Worm (Caenorhabditis elegans) whole organism, L3 larva: ENCODE data around the gene wht-8.

Experiments used
- R02D3.7 ChIP-seq: fragments of 150-350 bp; optimal IDR thresholded peaks from 2 replicates; lab custom pipeline; 2014; ENCODE audit warnings: missing biosample characterization, missing genetic modification characterization
- ZK546.5 ChIP-seq: sonication (generic microtip); optimal IDR thresholded peaks from 2 replicates; lab custom pipeline; 2017; ENCODE audit warnings: missing biosample characterization, missing genetic modification characterization
- aly-2 ChIP-seq: fragments of 150-350 bp; optimal IDR thresholded peaks from 2 replicates; lab custom pipeline; 2014; ENCODE audit warnings: missing biosample characterization, missing genetic modification characterization
- ama-1 ChIP-seq: fragments of 150-350 bp; optimal IDR thresholded peaks from 2 replicates; lab custom pipeline; 2018
- ceh-16 ChIP-seq: sonication (generic microtip); optimal IDR thresholded peaks from 2 replicates; lab custom pipeline; 2017; ENCODE audit warnings: missing biosample characterization, missing genetic modification characterization
- ceh-28 ChIP-seq: fragments of 150-350 bp; optimal IDR thresholded peaks from 2 replicates; lab custom pipeline; 2014; ENCODE audit warnings: missing biosample characterization, missing genetic modification reagents, missing genetic modification characterization
- ceh-82 ChIP-seq: fragments of 150-350 bp; optimal IDR thresholded peaks from 2 replicates; lab custom pipeline; 2014; ENCODE audit warnings: missing biosample characterization, missing genetic modification characterization
- ceh-9 ChIP-seq: sonication (generic microtip); optimal IDR thresholded peaks from 2 replicates; lab custom pipeline; 2018; ENCODE audit warnings: missing biosample characterization, missing genetic modification characterization
- daf-12 ChIP-seq: fragments of 150-350 bp; optimal IDR thresholded peaks from 2 replicates; lab custom pipeline; 2014; ENCODE audit warnings: missing biosample characterization, missing genetic modification reagents, missing genetic modification characterization
- egl-27 ChIP-seq: sonication (generic microtip); optimal IDR thresholded peaks from 4 replicates; lab custom pipeline; 2017; ENCODE audit warnings: missing biosample characterization, missing genetic modification reagents, missing genetic modification characterization
- egl-5 ChIP-seq: fragments of 150-350 bp; optimal IDR thresholded peaks from 2 replicates; lab custom pipeline; 2017; ENCODE audit warnings: missing biosample characterization, missing genetic modification reagents, missing genetic modification characterization, inconsistent platforms
- elt-1 ChIP-seq: fragments of 150-350 bp; optimal IDR thresholded peaks from 2 replicates; lab custom pipeline; 2014; ENCODE audit warnings: missing biosample characterization, missing genetic modification characterization
- elt-2 ChIP-seq: sonication (generic microtip); optimal IDR thresholded peaks from 2 replicates; lab custom pipeline; 2016; ENCODE audit warnings: missing genetic modification reagents, mild to moderate bottlenecking, missing genetic modification characterization, missing compliant biosample characterization
- elt-3 ChIP-seq, 3 experiments: fragments of 150-350 bp in 1 of 3; sonication (generic microtip) in 2 of 3; optimal IDR thresholded peaks; 2 replicates in 2 of 3; 4 replicates in 1 of 3; lab custom pipeline; 2014 to 2017; ENCODE audit warnings: missing biosample characterization in 3 of 3, missing genetic modification characterization in 3 of 3
- eor-1 ChIP-seq, 2 experiments: fragments of 150-350 bp; optimal IDR thresholded peaks; 2 replicates each; lab custom pipeline; 2014 to 2018; ENCODE audit warnings: missing biosample characterization in 2 of 2, missing genetic modification characterization in 2 of 2
- fkh-10 ChIP-seq: sonication (generic microtip); optimal IDR thresholded peaks from 2 replicates; lab custom pipeline; 2017; ENCODE audit warnings: missing biosample characterization, missing genetic modification reagents, missing genetic modification characterization
- fkh-2 ChIP-seq: fragments of 150-350 bp; optimal IDR thresholded peaks from 2 replicates; lab custom pipeline; 2014; ENCODE audit warnings: missing biosample characterization, missing genetic modification reagents, missing genetic modification characterization
- fos-1 ChIP-seq: fragments of 150-350 bp; optimal IDR thresholded peaks from 2 replicates; lab custom pipeline; 2014; ENCODE audit warnings: missing biosample characterization, missing genetic modification characterization
- hmg-11 ChIP-seq: sonication (generic microtip); optimal IDR thresholded peaks from 2 replicates; lab custom pipeline; 2016; ENCODE audit warnings: missing genetic modification characterization, missing compliant biosample characterization
- jun-1 ChIP-seq: fragments of 150-350 bp; optimal IDR thresholded peaks from 2 replicates; lab custom pipeline; 2014; ENCODE audit warnings: missing biosample characterization, missing genetic modification reagents, missing genetic modification characterization
- lin-15B ChIP-seq: fragments of 150-350 bp; optimal IDR thresholded peaks from 2 replicates; lab custom pipeline; 2014; ENCODE audit warnings: missing biosample characterization, missing genetic modification characterization
- lin-39 ChIP-seq: fragments of 150-350 bp; optimal IDR thresholded peaks from 2 replicates; lab custom pipeline; 2018; ENCODE audit warnings: missing biosample characterization, missing genetic modification reagents, missing genetic modification characterization
- lsy-12 ChIP-seq: sonication (generic microtip); optimal IDR thresholded peaks from 2 replicates; lab custom pipeline; 2016; ENCODE audit warnings: mild to moderate bottlenecking, missing genetic modification characterization, missing compliant biosample characterization
- mdl-1 ChIP-seq: fragments of 150-350 bp; optimal IDR thresholded peaks from 2 replicates; lab custom pipeline; 2014; ENCODE audit warnings: missing biosample characterization, missing genetic modification characterization
- mml-1 ChIP-seq: fragments of 150-350 bp; sonication (generic microtip); optimal IDR thresholded peaks from 3 replicates; lab custom pipeline; 2014; ENCODE audit warnings: missing biosample characterization, missing genetic modification characterization
- nfya-1 ChIP-seq: sonication (generic microtip); optimal IDR thresholded peaks from 2 replicates; lab custom pipeline; 2017; ENCODE audit warnings: missing genetic modification characterization, mild to moderate bottlenecking, missing compliant biosample characterization, antibody characterized with exemption, moderate library complexity; ENCODE audit not compliant: insufficient read depth
- nhr-11 ChIP-seq: fragments of 150-350 bp; optimal IDR thresholded peaks from 2 replicates; lab custom pipeline; 2014; ENCODE audit warnings: missing biosample characterization, missing genetic modification characterization
- nhr-12 ChIP-seq: fragments of 150-350 bp; optimal IDR thresholded peaks from 2 replicates; lab custom pipeline; 2014; ENCODE audit warnings: missing biosample characterization, missing genetic modification characterization
- nhr-23 ChIP-seq: fragments of 150-350 bp; optimal IDR thresholded peaks from 2 replicates; lab custom pipeline; 2014; ENCODE audit warnings: missing biosample characterization, missing genetic modification reagents, missing genetic modification characterization
- nhr-237 ChIP-seq: fragments of 150-350 bp; optimal IDR thresholded peaks from 2 replicates; lab custom pipeline; 2014; ENCODE audit warnings: missing biosample characterization, missing genetic modification characterization
- nhr-25 ChIP-seq: sonication (generic microtip); optimal IDR thresholded peaks from 2 replicates; lab custom pipeline; 2017; ENCODE audit warnings: missing biosample characterization, missing genetic modification characterization
- nhr-28 ChIP-seq: fragments of 150-350 bp; optimal IDR thresholded peaks from 2 replicates; lab custom pipeline; 2014; ENCODE audit warnings: missing biosample characterization, missing genetic modification characterization
- nhr-43 ChIP-seq: sonication (generic microtip); optimal IDR thresholded peaks from 2 replicates; lab custom pipeline; 2016; ENCODE audit warnings: mild to moderate bottlenecking, missing genetic modification characterization, missing compliant biosample characterization; ENCODE audit not compliant: poor library complexity, severe bottlenecking
- nhr-67 ChIP-seq: fragments of 150-350 bp; optimal IDR thresholded peaks from 2 replicates; lab custom pipeline; 2014; ENCODE audit warnings: missing biosample characterization, missing genetic modification characterization
- nhr-76 ChIP-seq: fragments of 150-350 bp; sonication (generic microtip); optimal IDR thresholded peaks from 5 replicates; lab custom pipeline; 2014; ENCODE audit warnings: missing biosample characterization, missing genetic modification characterization
- nhr-77 ChIP-seq: fragments of 150-350 bp; optimal IDR thresholded peaks from 2 replicates; lab custom pipeline; 2014; ENCODE audit warnings: missing biosample characterization, missing genetic modification characterization
- pha-4 ChIP-seq: fragments of 150-350 bp; optimal IDR thresholded peaks from 2 replicates; lab custom pipeline; 2014; ENCODE audit warnings: missing biosample characterization, missing genetic modification reagents, missing genetic modification characterization
- pqm-1 ChIP-seq: fragments of 150-350 bp; optimal IDR thresholded peaks from 2 replicates; lab custom pipeline; 2017; ENCODE audit warnings: missing biosample characterization, missing genetic modification characterization, inconsistent platforms
- sea-2 ChIP-seq: fragments of 150-350 bp; sonication (generic microtip); optimal IDR thresholded peaks from 4 replicates; lab custom pipeline; 2014; ENCODE audit warnings: missing biosample characterization, missing genetic modification reagents, missing genetic modification characterization
- skn-1 ChIP-seq: fragments of 150-350 bp; optimal IDR thresholded peaks from 2 replicates; lab custom pipeline; 2014; ENCODE audit warnings: missing biosample characterization, missing genetic modification characterization
- snpc-4 ChIP-seq: fragments of 150-350 bp; optimal IDR thresholded peaks from 2 replicates; lab custom pipeline; 2014; ENCODE audit warnings: missing biosample characterization, missing genetic modification characterization
- tbx-2 ChIP-seq: sonication (generic microtip); optimal IDR thresholded peaks from 2 replicates; lab custom pipeline; 2016; ENCODE audit warnings: mild to moderate bottlenecking, missing genetic modification characterization, missing compliant biosample characterization
- unc-39 ChIP-seq: sonication (generic microtip); optimal IDR thresholded peaks from 4 replicates; lab custom pipeline; 2017; ENCODE audit warnings: missing biosample characterization, missing genetic modification characterization
- unc-62 ChIP-seq: fragments of 150-350 bp; sonication (generic microtip); optimal IDR thresholded peaks from 4 replicates; lab custom pipeline; 2014; ENCODE audit warnings: missing biosample characterization, missing genetic modification reagents, missing genetic modification characterization
- zag-1 ChIP-seq: fragments of 150-350 bp; optimal IDR thresholded peaks from 2 replicates; lab custom pipeline; 2014; ENCODE audit warnings: missing biosample characterization, missing genetic modification characterization
- ztf-11 ChIP-seq: fragments of 150-350 bp; optimal IDR thresholded peaks from 2 replicates; lab custom pipeline; 2014; ENCODE audit warnings: missing biosample characterization, missing genetic modification characterization
- ztf-4 ChIP-seq: fragments of 150-350 bp; optimal IDR thresholded peaks from 2 replicates; lab custom pipeline; 2014; ENCODE audit warnings: missing biosample characterization, missing genetic modification characterization

wht-8 gene

ce11 chrIII:11185483-11186115 lies 33.0 kb upstream of the wht-8 start:
- TF ChIP-seq tbx-2 (peak; percentile 22), nhr-237 (tag; lab: Kevin White, UChicago) (no peak), daf-12 (no peak), eor-1 (tag; optimal IDR thresholded peaks at IDR 0.05; lab: Kevin White, UChicago) (no peak), fkh-10 (GFP tag; lab: Kevin White, UChicago) (peak; percentile 73), R02D3.7 (tag; lab: Kevin White, UChicago) (no peak), ceh-28 (tag; lab: Kevin White, UChicago) (no peak), unc-62 (GFP tag; lab: Kevin White, UChicago) (no peak), sea-2 (GFP tag; lab: Kevin White, UChicago) (no peak), elt-3 (tag; optimal IDR thresholded peaks at IDR 0.05; lab: Kevin White, UChicago) (no peak), hmg-11 (tag; lab: Kevin White, UChicago) (peak; percentile 54), nhr-43 (tag; lab: Kevin White, UChicago) (no peak), fos-1 (tag; lab: Kevin White, UChicago) (no peak), fkh-2 (tag; lab: Kevin White, UChicago) (no peak), nhr-12 (tag; lab: Kevin White, UChicago) (no peak), nhr-67 (no peak), zag-1 (tag; lab: Kevin White, UChicago) (no peak), aly-2 (no peak), nhr-25 (no peak), elt-2 (peak; percentile 74), ZK546.5 (tag; lab: Kevin White, UChicago) (no peak), egl-27 (tag; lab: Kevin White, UChicago) (peak; percentile 15), ztf-4 (no peak), lin-39 (peak; percentile 83), jun-1 (tag; lab: Kevin White, UChicago) (peak; percentile 21), lin-15B (tag; lab: Kevin White, UChicago) (peak; percentile 52), mdl-1 (no peak), lsy-12 (tag; lab: Kevin White, UChicago) (no peak), pha-4 (tag; lab: Kevin White, UChicago) (peak; percentile 15), ceh-16 (no peak), nhr-28 (tag; lab: Kevin White, UChicago) (no peak), egl-5 (tag; lab: Kevin White, UChicago) (no peak), ceh-9 (tag; lab: Kevin White, UChicago) (no peak), snpc-4 (tag; lab: Kevin White, UChicago) (peak; percentile 10), nfya-1 (tag; lab: Kevin White, UChicago) (peak; percentile 78), ama-1 (lab: Kevin White, UChicago) (no peak), nhr-23 (no peak), mml-1 (tag; lab: Kevin White, UChicago) (no peak), ztf-11 (no peak), unc-39 (tag; lab: Kevin White, UChicago) (no peak), nhr-11 (no peak), elt-1 (tag; lab: Kevin White, UChicago) (no peak), nhr-76 (no peak), nhr-77 (no peak), pqm-1 (tag; lab: Kevin White, UChicago) (no peak), ceh-82 (no peak), skn-1 (peak; percentile 39)
